Fruit fly (Drosophila melanogaster): ENCODE data around the gene Eogt.
A peak's percentile ranks its signal among the peaks of the same experiment; 100 is the strongest.

DNA sequence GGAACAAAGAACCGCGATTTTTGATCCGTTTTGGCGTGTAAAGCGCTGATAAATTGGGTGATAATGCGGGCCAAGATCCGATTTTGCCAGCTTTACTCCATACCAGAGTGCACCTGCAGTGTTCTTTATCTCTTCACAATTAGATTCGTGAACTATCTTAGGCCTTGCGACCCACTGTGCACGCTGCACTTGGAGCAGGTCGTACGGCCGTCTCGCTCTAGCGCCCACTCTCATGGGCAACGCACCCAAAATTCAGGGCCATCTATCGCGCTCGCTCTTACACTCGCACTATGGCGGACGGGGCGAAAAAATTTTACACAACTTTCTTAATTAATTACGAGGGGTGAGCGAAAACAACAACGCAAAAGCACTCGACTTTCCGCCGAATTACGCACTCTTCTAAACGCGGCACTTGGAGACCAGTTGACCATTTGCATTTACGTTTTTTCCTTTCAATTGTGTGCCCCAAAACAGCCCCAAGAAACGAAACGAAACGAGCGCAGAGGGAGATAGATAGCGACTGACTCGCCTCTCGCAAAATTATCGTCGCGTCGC is 16.6 kb upstream of the Eogt start:
- TF ChIP-seq CG12605 (GFP tag; IDR thresholded peaks at IDR 0.05) (no peak), CG8159 (tag; optimal IDR thresholded peaks at IDR 0.05) (no peak), fd96Ca (GFP tag; IDR thresholded peaks at IDR 0.05) (peak; percentile 16; the same call in 1 of the 3 replicates), CG32121 (GFP tag; IDR thresholded peaks at IDR 0.05) (0 out of 2 replicates have a peak, but pooled peaks have one; percentile 12), Snoo (tag; optimal IDR thresholded peaks at IDR 0.05) (no peak), CG9948 (tag; optimal IDR thresholded peaks at IDR 0.05) (no peak), Ets98B (GFP tag; IDR thresholded peaks at IDR 0.05) (peak; percentile 18; the same call in 1 of the 2 replicates), rn (GFP tag; IDR thresholded peaks at IDR 0.05) (no peak)

Measured in whole organism, pupa.